Fruit fly (Drosophila melanogaster) S2 (cell line): Measurements from ENCODE around the gene Gpdh3.

ENCODE experiments used
- CG8478 ChIP-seq: fragments of >200 bp; optimal IDR thresholded peaks from 2 replicates; lab custom pipeline; 2018
- CTCF ChIP-seq, 2 experiments: fragments of >200 bp; optimal IDR thresholded peaks; 2 replicates each; lab custom pipeline; 2018

DNA sequence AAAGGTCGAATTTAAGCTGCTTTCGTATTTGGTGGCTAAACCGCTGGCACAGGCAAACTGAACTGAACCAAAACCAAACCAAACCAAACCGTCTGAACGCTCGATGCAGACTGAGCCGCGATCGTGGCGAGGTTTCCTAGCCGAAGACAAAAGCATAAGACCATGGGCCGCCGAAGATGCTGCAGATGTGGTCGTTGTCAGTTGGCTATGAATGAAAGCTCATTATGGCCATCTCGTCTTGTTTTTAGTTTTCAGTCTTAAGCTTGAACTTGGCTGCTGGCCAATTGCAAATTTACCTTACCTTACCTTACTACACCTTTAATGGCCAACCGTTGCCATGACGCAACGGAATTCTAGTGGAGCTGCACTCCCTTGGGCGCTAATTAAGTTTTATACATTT lies 54.2 kb downstream of the Gpdh3 start, which contains the start of gene CG13847:
- TF ChIP-seq CTCF (optimal IDR thresholded peaks at IDR 0.05; lab: Kevin White, UChicago) (no peak), CG8478 (lab: Kevin White, UChicago) (no peak)
